Fruit fly (Drosophila melanogaster) whole organism, embryonic: ENCODE measurements around the gene CG5639.

Source experiments
- Aef1 ChIP-seq: fragments of 200-800 bp; sonication (Bioruptor generic); IDR thresholded peaks from 3 replicates; pipeline ENCODE4 v1.3.6; 2022; ENCODE audit warnings: missing biosample characterization, missing genetic modification characterization
- Antp ChIP-seq: fragments of 200-800 bp; sonication (Bioruptor generic); optimal IDR thresholded peaks from 3 replicates; lab custom pipeline; 2016; ENCODE audit warnings: missing biosample characterization, missing genetic modification characterization
- CG12104 ChIP-seq: fragments of 200-800 bp; sonication (Bioruptor generic); optimal IDR thresholded peaks from 3 replicates; lab custom pipeline; 2016; ENCODE audit warnings: missing biosample characterization, missing genetic modification characterization
- CG12942 ChIP-seq: fragments of 200-800 bp; sonication (Bioruptor generic); optimal IDR thresholded peaks from 3 replicates; lab custom pipeline; 2016; ENCODE audit warnings: missing biosample characterization, missing genetic modification characterization
- CG13624 ChIP-seq: fragments of 200-800 bp; sonication (Bioruptor generic); optimal IDR thresholded peaks from 2 replicates; lab custom pipeline; 2016; ENCODE audit warnings: missing biosample characterization, missing genetic modification characterization
- CG14710 ChIP-seq: fragments of 200-800 bp; sonication (Bioruptor generic); optimal IDR thresholded peaks from 3 replicates; lab custom pipeline; 2019; ENCODE audit warnings: missing biosample characterization, mild to moderate bottlenecking, missing genetic modification characterization, moderate library complexity
- CG14965 ChIP-seq: fragments of 200-800 bp; sonication (Bioruptor generic); optimal IDR thresholded peaks from 2 replicates; lab custom pipeline; 2016; ENCODE audit warnings: missing biosample characterization, missing genetic modification characterization, borderline replicate concordance
- CG1603 ChIP-seq: fragments of 200-800 bp; sonication (Bioruptor generic); optimal IDR thresholded peaks from 2 replicates; lab custom pipeline; 2019; ENCODE audit warnings: missing biosample characterization, mild to moderate bottlenecking, missing genetic modification characterization, moderate library complexity
- CG1832 ChIP-seq: fragments of 200-800 bp; sonication (Bioruptor generic); optimal IDR thresholded peaks from 2 replicates; lab custom pipeline; 2017; ENCODE audit warnings: missing biosample characterization, mild to moderate bottlenecking, missing genetic modification characterization, inconsistent platforms
- CG2129 ChIP-seq: fragments of 200-800 bp; sonication (Bioruptor generic); IDR thresholded peaks from 2 replicates; pipeline ENCODE4 v1.3.6; 2022; ENCODE audit warnings: missing biosample characterization, missing genetic modification characterization; ENCODE audit not compliant: partially characterized antibody
- CG31388 ChIP-seq: fragments of 200-800 bp; sonication (Bioruptor generic); optimal IDR thresholded peaks from 2 replicates; lab custom pipeline; 2016; ENCODE audit warnings: missing biosample characterization, missing genetic modification characterization
- CG4854 ChIP-seq: fragments of 200-800 bp; sonication (Bioruptor generic); optimal IDR thresholded peaks from 2 replicates; lab custom pipeline; 2016; ENCODE audit warnings: missing biosample characterization, missing genetic modification characterization, inconsistent platforms
- CG5180 ChIP-seq: fragments of 200-800 bp; sonication (Bioruptor generic); optimal IDR thresholded peaks from 3 replicates; lab custom pipeline; 2017; ENCODE audit warnings: missing biosample characterization, missing genetic modification characterization, mild to moderate bottlenecking, moderate library complexity, missing genetic modification reagents
- CG7271 ChIP-seq: fragments of 200-800 bp; sonication (Bioruptor generic); optimal IDR thresholded peaks from 2 replicates; lab custom pipeline; 2018; ENCODE audit warnings: missing biosample characterization, mild to moderate bottlenecking, missing genetic modification characterization, moderate library complexity
- CG7928 ChIP-seq: fragments of 200-800 bp; sonication (Bioruptor generic); optimal IDR thresholded peaks from 2 replicates; lab custom pipeline; 2017; ENCODE audit warnings: missing biosample characterization, mild to moderate bottlenecking, missing genetic modification characterization
- CG8281 ChIP-seq: fragments of 200-800 bp; sonication (Bioruptor generic); optimal IDR thresholded peaks from 2 replicates; lab custom pipeline; 2018; ENCODE audit warnings: missing biosample characterization, mild to moderate bottlenecking, missing genetic modification characterization, moderate library complexity
- Camta ChIP-seq: fragments of 200-800 bp; sonication (Bioruptor generic); optimal IDR thresholded peaks from 2 replicates; lab custom pipeline; 2016; ENCODE audit warnings: missing biosample characterization, missing genetic modification characterization
- Dref ChIP-seq: fragments of 200-800 bp; sonication (Bioruptor generic); IDR thresholded peaks from 2 replicates; pipeline ENCODE4 v1.3.6; 2022; ENCODE audit warnings: missing biosample characterization, missing genetic modification characterization
- Fer3 ChIP-seq: fragments of 200-800 bp; sonication (Bioruptor generic); optimal IDR thresholded peaks from 2 replicates; lab custom pipeline; 2018; ENCODE audit warnings: missing biosample characterization, mild to moderate bottlenecking, missing genetic modification characterization, moderate library complexity
- HLH3B ChIP-seq: fragments of 200-800 bp; sonication (Bioruptor generic); IDR thresholded peaks from 2 replicates; pipeline ENCODE4 v1.3.6; 2022; ENCODE audit warnings: missing biosample characterization, missing genetic modification characterization
- HLH4C ChIP-seq: fragments of 200-800 bp; sonication (Bioruptor generic); IDR thresholded peaks from 3 replicates; pipeline ENCODE4 v1.3.6; 2022; ENCODE audit warnings: missing biosample characterization, missing genetic modification characterization; ENCODE audit not compliant: partially characterized antibody
- Hey ChIP-seq: fragments of 200-800 bp; sonication (Bioruptor generic); optimal IDR thresholded peaks from 3 replicates; lab custom pipeline; 2018; ENCODE audit warnings: missing biosample characterization, mild to moderate bottlenecking, missing genetic modification characterization
- Hr3 ChIP-seq: fragments of 200-800 bp; sonication (Bioruptor generic); optimal IDR thresholded peaks from 3 replicates; lab custom pipeline; 2016; ENCODE audit warnings: missing biosample characterization, missing genetic modification characterization
- Lpt ChIP-seq: fragments of >200 bp; optimal IDR thresholded peaks from 2 replicates; lab custom pipeline; 2018; ENCODE audit warnings: missing biosample characterization, missing genetic modification characterization
- Nf-YA ChIP-seq: fragments of 200-800 bp; sonication (Bioruptor generic); IDR thresholded peaks from 2 replicates; pipeline ENCODE4 v1.3.6; 2022; ENCODE audit warnings: missing biosample characterization, missing genetic modification characterization
- Optix ChIP-seq: fragments of 200-800 bp; sonication (Bioruptor generic); IDR thresholded peaks from 3 replicates; pipeline ENCODE4 v1.3.6; 2022; ENCODE audit warnings: missing biosample characterization, missing genetic modification characterization
- Sin3A ChIP-seq: fragments of >200 bp; optimal IDR thresholded peaks from 2 replicates; lab custom pipeline; 2018
- Sox100B ChIP-seq: fragments of 200-800 bp; sonication (Bioruptor generic); optimal IDR thresholded peaks from 3 replicates; lab custom pipeline; 2018; ENCODE audit warnings: missing biosample characterization, mild to moderate bottlenecking, missing genetic modification characterization
- amos ChIP-seq: fragments of 200-800 bp; sonication (Bioruptor generic); IDR thresholded peaks from 2 replicates; pipeline ENCODE4 v1.3.6; 2022; ENCODE audit warnings: missing biosample characterization, missing genetic modification characterization; ENCODE audit not compliant: partially characterized antibody
- bab2 ChIP-seq: fragments of 200-800 bp; sonication (Bioruptor generic); optimal IDR thresholded peaks from 2 replicates; lab custom pipeline; 2016; ENCODE audit warnings: missing biosample characterization, missing genetic modification characterization
- bigmax ChIP-seq: fragments of 200-800 bp; sonication (Bioruptor generic); optimal IDR thresholded peaks from 2 replicates; lab custom pipeline; 2018; ENCODE audit warnings: missing biosample characterization, mild to moderate bottlenecking, missing genetic modification characterization
- btn ChIP-seq: fragments of 200-800 bp; sonication (Bioruptor generic); optimal IDR thresholded peaks from 2 replicates; lab custom pipeline; 2016; ENCODE audit warnings: missing biosample characterization, missing genetic modification characterization
- chinmo ChIP-seq: fragments of 200-800 bp; sonication (Bioruptor generic); IDR thresholded peaks from 4 replicates; pipeline ENCODE4 v1.3.6; 2022; ENCODE audit warnings: missing biosample characterization, missing genetic modification characterization; ENCODE audit not compliant: partially characterized antibody
- chn ChIP-seq: fragments of 200-800 bp; sonication (Bioruptor generic); optimal IDR thresholded peaks from 2 replicates; lab custom pipeline; 2016; ENCODE audit warnings: missing biosample characterization, missing genetic modification characterization
- ems ChIP-seq: fragments of 200-800 bp; sonication (Bioruptor generic); optimal IDR thresholded peaks from 3 replicates; lab custom pipeline; 2016; ENCODE audit warnings: missing biosample characterization, missing genetic modification characterization
- en ChIP-seq: fragments of 200-800 bp; sonication (Bioruptor generic); optimal IDR thresholded peaks from 2 replicates; lab custom pipeline; 2016; ENCODE audit warnings: missing biosample characterization, missing genetic modification characterization
- ftz-f1 ChIP-seq: fragments of 200-800 bp; sonication (Bioruptor generic); optimal IDR thresholded peaks from 2 replicates; lab custom pipeline; 2016; ENCODE audit warnings: missing biosample characterization, missing genetic modification characterization
- her ChIP-seq: fragments of 200-800 bp; sonication (Bioruptor generic); optimal IDR thresholded peaks from 2 replicates; lab custom pipeline; 2016; ENCODE audit warnings: missing biosample characterization, missing genetic modification characterization
- ken ChIP-seq: fragments of 200-800 bp; sonication (Bioruptor generic); IDR thresholded peaks from 3 replicates; pipeline ENCODE4 v1.3.6; 2022; ENCODE audit warnings: missing biosample characterization, missing genetic modification characterization
- nom ChIP-seq: fragments of 200-800 bp; sonication (Bioruptor generic); optimal IDR thresholded peaks from 2 replicates; lab custom pipeline; 2017; ENCODE audit warnings: missing biosample characterization, missing genetic modification characterization, mild to moderate bottlenecking, moderate library complexity, missing genetic modification reagents
- otp ChIP-seq: fragments of 200-800 bp; sonication (Bioruptor generic); IDR thresholded peaks from 3 replicates; pipeline ENCODE4, ENCODE4 v1.3.6; 2022; ENCODE audit warnings: missing biosample characterization, missing genetic modification characterization
- psq ChIP-seq: fragments of 200-800 bp; sonication (Bioruptor generic); optimal IDR thresholded peaks from 2 replicates; lab custom pipeline; 2017; ENCODE audit warnings: missing biosample characterization, missing genetic modification characterization
- sd ChIP-seq: fragments of 200-800 bp; sonication (Bioruptor generic); optimal IDR thresholded peaks from 3 replicates; lab custom pipeline; 2018; ENCODE audit warnings: missing biosample characterization, mild to moderate bottlenecking, missing genetic modification characterization, moderate library complexity
- sqz ChIP-seq: fragments of 200-800 bp; sonication (Bioruptor generic); optimal IDR thresholded peaks from 3 replicates; lab custom pipeline; 2018; ENCODE audit warnings: missing biosample characterization, mild to moderate bottlenecking, missing genetic modification characterization
- tin ChIP-seq: fragments of 200-800 bp; sonication (Bioruptor generic); optimal IDR thresholded peaks from 3 replicates; lab custom pipeline; 2016; ENCODE audit warnings: missing biosample characterization, missing genetic modification characterization
- tio ChIP-seq: fragments of 200-800 bp; sonication (Bioruptor generic); optimal IDR thresholded peaks from 2 replicates; lab custom pipeline; 2017; ENCODE audit warnings: missing biosample characterization, missing genetic modification characterization, inconsistent platforms
- tll ChIP-seq, 2 experiments: fragments of 200-800 bp in 1 of 2; fragments of >200 bp in 1 of 2; sonication (Bioruptor generic) in 1 of 2; optimal IDR thresholded peaks; 2 replicates each; lab custom pipeline; 2017 to 2019; ENCODE audit warnings: missing biosample characterization in 2 of 2, missing genetic modification characterization in 2 of 2, mild to moderate bottlenecking in 1 of 2, moderate library complexity in 1 of 2
- twi ChIP-seq: fragments of 200-800 bp; optimal IDR thresholded peaks from 2 replicates; lab custom pipeline; 2019; ENCODE audit warnings: missing biosample characterization, mild to moderate bottlenecking, missing genetic modification characterization, moderate library complexity
- unc-4 ChIP-seq: fragments of 200-800 bp; sonication (Bioruptor generic); IDR thresholded peaks from 2 replicates; pipeline ENCODE4 v1.3.6; 2022; ENCODE audit warnings: missing biosample characterization, missing genetic modification characterization; ENCODE audit not compliant: partially characterized antibody
- vfl ChIP-seq: fragments of 200-800 bp; sonication (Bioruptor generic); optimal IDR thresholded peaks from 2 replicates; lab custom pipeline; 2016; ENCODE audit warnings: missing biosample characterization, missing genetic modification characterization

CG5639 gene

DNA sequence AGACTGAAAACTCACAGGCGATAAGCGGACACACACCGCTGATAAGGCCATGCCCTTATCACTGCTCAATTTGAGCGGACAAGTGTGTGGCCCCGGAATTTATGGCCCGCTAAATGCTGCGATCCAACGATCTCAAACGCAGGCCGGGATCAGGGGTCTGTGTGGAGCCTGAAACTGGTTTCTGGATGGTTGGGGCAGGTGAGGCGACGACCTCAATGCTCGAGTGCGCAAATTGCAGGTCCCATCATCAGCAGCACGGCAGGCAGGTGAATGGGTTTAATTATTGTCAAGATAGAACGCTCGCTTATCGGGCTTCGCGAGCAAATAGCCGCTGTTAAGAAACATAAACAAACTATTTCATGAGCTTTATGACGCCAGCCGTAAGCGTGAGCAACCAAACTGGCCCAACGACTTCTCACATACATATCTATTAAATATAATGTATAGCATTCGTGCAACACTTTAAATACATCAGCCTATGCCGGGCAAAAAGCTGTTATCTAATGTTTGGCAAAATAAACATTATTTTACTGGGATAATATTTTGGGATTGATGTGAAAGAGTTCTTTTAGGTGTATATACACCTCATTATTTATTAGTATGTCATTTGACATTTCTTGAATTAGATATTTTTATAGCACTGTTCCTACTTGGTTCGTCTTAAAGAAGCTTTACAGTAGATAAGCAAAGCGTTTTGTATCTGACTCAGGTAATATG, 9.8 kb upstream of the CG5639 start (continued):
- TF ChIP-seq chn (GFP tag; lab: Kevin White, UChicago) = no peak
- no peak for TF ChIP-seq ems (GFP tag; lab: Kevin White, UChicago)
- no peak for TF ChIP-seq CG7271 (tag; lab: Kevin White, UChicago)
- no peak for TF ChIP-seq CG7928 (GFP tag; lab: Kevin White, UChicago)
- TF ChIP-seq tll (GFP tag; optimal IDR thresholded peaks at IDR 0.05; lab: Kevin White, UChicago) = no peak
- no peak for TF ChIP-seq Sin3A (lab: Kevin White, UChicago)
- TF ChIP-seq nom = no peak
- TF ChIP-seq CG1603 = no peak
- TF ChIP-seq twi (tag; lab: Kevin White, UChicago) = no peak
- no peak for TF ChIP-seq Optix (GFP tag; lab: Robert Waterston, UW)
- TF ChIP-seq Dref (GFP tag; lab: Robert Waterston, UW) = no peak
- TF ChIP-seq CG12104 (GFP tag; lab: Kevin White, UChicago) = no peak
- TF ChIP-seq Fer3 (tag; lab: Kevin White, UChicago) = no peak
- no peak for TF ChIP-seq en (GFP tag; lab: Kevin White, UChicago)
- no peak for TF ChIP-seq Antp
- TF ChIP-seq tio (GFP tag; lab: Kevin White, UChicago) = no peak
- no peak for TF ChIP-seq unc-4
- peak; percentile 96 for TF ChIP-seq sd (tag; lab: Kevin White, UChicago)
- no peak for TF ChIP-seq bab2 (GFP tag; lab: Kevin White, UChicago)
- TF ChIP-seq sqz (GFP tag; lab: Kevin White, UChicago) = no peak
- no peak for TF ChIP-seq vfl (GFP tag; lab: Kevin White, UChicago)
- TF ChIP-seq CG8281 = no peak
- TF ChIP-seq HLH3B (GFP tag; lab: Robert Waterston, UW) = no peak
- TF ChIP-seq otp (GFP tag; lab: Robert Waterston, UW) = no peak
- no peak for TF ChIP-seq her (GFP tag; lab: Kevin White, UChicago)
- no peak for TF ChIP-seq CG31388 (GFP tag; lab: Kevin White, UChicago)
- no peak for TF ChIP-seq HLH4C (GFP tag; lab: Robert Waterston, UW)
- no peak for TF ChIP-seq Hr3 (GFP tag; lab: Kevin White, UChicago)
- TF ChIP-seq btn (GFP tag; lab: Kevin White, UChicago) = no peak
- no peak for TF ChIP-seq amos
- no peak for TF ChIP-seq Lpt
- no peak for TF ChIP-seq ftz-f1 (GFP tag; lab: Kevin White, UChicago)
- no peak for TF ChIP-seq Sox100B
- TF ChIP-seq CG1832 (GFP tag; lab: Kevin White, UChicago) = no peak
- no peak for TF ChIP-seq ken
- no peak for TF ChIP-seq Camta
- TF ChIP-seq CG2129 (GFP tag; lab: Robert Waterston, UW) = no peak
- no peak for TF ChIP-seq CG14965 (GFP tag; lab: Kevin White, UChicago)
- TF ChIP-seq bigmax (GFP tag; lab: Kevin White, UChicago) = no peak
- TF ChIP-seq CG12942 (GFP tag; lab: Kevin White, UChicago) = no peak
- TF ChIP-seq tin (GFP tag; lab: Kevin White, UChicago) = no peak
- TF ChIP-seq Aef1 (GFP tag; lab: Robert Waterston, UW) = no peak
- 0 out of 4 replicates have a peak, but pooled peaks have one; percentile 46 for TF ChIP-seq chinmo (GFP tag; lab: Robert Waterston, UW)
- TF ChIP-seq Hey (tag; lab: Kevin White, UChicago) = peak; percentile 49
- no peak for TF ChIP-seq CG4854 (GFP tag; lab: Kevin White, UChicago)
- TF ChIP-seq CG14710 (tag; lab: Kevin White, UChicago) = no peak
- no peak for TF ChIP-seq Nf-YA (GFP tag; lab: Robert Waterston, UW)
- no peak for TF ChIP-seq psq (GFP tag; lab: Kevin White, UChicago)
- TF ChIP-seq CG13624 (GFP tag; lab: Kevin White, UChicago) = no peak
- peak; percentile 12 for TF ChIP-seq CG5180 (GFP tag; lab: Kevin White, UChicago)
